Worm (Caenorhabditis elegans) whole organism, L2 larva: ENCODE measurements around the gene col-179.

ENCODE experiments used
- ZK546.5 ChIP-seq: sonication (generic microtip); optimal IDR thresholded peaks from 2 replicates; lab custom pipeline; 2017; ENCODE audit warnings: missing biosample characterization, missing genetic modification characterization
- aly-2 ChIP-seq: fragments of 150-350 bp; optimal IDR thresholded peaks from 2 replicates; lab custom pipeline; 2014; ENCODE audit warnings: missing biosample characterization, missing genetic modification characterization
- egl-27 ChIP-seq: sonication (generic microtip); optimal IDR thresholded peaks from 3 replicates; lab custom pipeline; 2017; ENCODE audit warnings: missing biosample characterization, missing genetic modification reagents, missing genetic modification characterization
- elt-3 ChIP-seq: sonication (generic microtip); optimal IDR thresholded peaks from 2 replicates; lab custom pipeline; 2017; ENCODE audit warnings: missing biosample characterization, missing genetic modification characterization
- lsy-2 ChIP-seq, 2 experiments: fragments of 150-350 bp in 1 of 2; sonication (generic microtip) in 1 of 2; optimal IDR thresholded peaks; 2 replicates each; lab custom pipeline; 2014 to 2017; ENCODE audit warnings: missing biosample characterization in 2 of 2, missing genetic modification characterization in 2 of 2
- mab-5 ChIP-seq: fragments of 150-350 bp; optimal IDR thresholded peaks from 2 replicates; lab custom pipeline; 2014; ENCODE audit warnings: missing biosample characterization, missing genetic modification characterization
- nhr-25 ChIP-seq: fragments of 150-350 bp; sonication (generic microtip); optimal IDR thresholded peaks from 3 replicates; lab custom pipeline; 2014; ENCODE audit warnings: missing biosample characterization, missing genetic modification characterization
- nhr-77 ChIP-seq: fragments of 150-350 bp; optimal IDR thresholded peaks from 2 replicates; lab custom pipeline; 2014; ENCODE audit warnings: missing biosample characterization, missing genetic modification characterization
- peb-1 ChIP-seq: fragments of 150-350 bp; optimal IDR thresholded peaks from 2 replicates; lab custom pipeline; 2014; ENCODE audit warnings: missing biosample characterization, missing genetic modification characterization
- unc-39 ChIP-seq: fragments of 150-350 bp; optimal IDR thresholded peaks from 2 replicates; lab custom pipeline; 2014; ENCODE audit warnings: missing biosample characterization, missing genetic modification characterization
- unc-62 ChIP-seq: fragments of 150-350 bp; optimal IDR thresholded peaks from 2 replicates; lab custom pipeline; 2014; ENCODE audit warnings: missing biosample characterization, missing genetic modification reagents, missing genetic modification characterization
- ztf-11 ChIP-seq: sonication (generic microtip); optimal IDR thresholded peaks from 2 replicates; lab custom pipeline; 2017; ENCODE audit warnings: missing biosample characterization, missing genetic modification characterization
- ztf-4 ChIP-seq: fragments of 150-350 bp; optimal IDR thresholded peaks from 2 replicates; lab custom pipeline; 2014; ENCODE audit warnings: missing biosample characterization, missing genetic modification characterization

ce11 chrX:11222597-11223218 lies 21.4 kb downstream of the col-179 start, which contains the start of gene C34F6.9:
- no peak for TF ChIP-seq lsy-2 (tag; optimal IDR thresholded peaks at IDR 0.05; lab: Kevin White, UChicago)
- no peak for TF ChIP-seq mab-5 (tag; lab: Kevin White, UChicago)
- TF ChIP-seq peb-1 = no peak
- no peak for TF ChIP-seq nhr-77 (tag; lab: Kevin White, UChicago)
- TF ChIP-seq egl-27 (tag; lab: Kevin White, UChicago) = no peak
- TF ChIP-seq elt-3 (tag; lab: Kevin White, UChicago) = no peak
- no peak for TF ChIP-seq aly-2 (tag; lab: Kevin White, UChicago)
- no peak for TF ChIP-seq ztf-11 (tag; lab: Kevin White, UChicago)
- no peak for TF ChIP-seq ZK546.5
- TF ChIP-seq unc-39 (tag; lab: Kevin White, UChicago) = no peak
- TF ChIP-seq unc-62 = no peak
- TF ChIP-seq ztf-4 (tag; lab: Kevin White, UChicago) = no peak
- no peak for TF ChIP-seq nhr-25 (tag; lab: Kevin White, UChicago)
